Worm (Caenorhabditis elegans): ENCODE data around the gene F56F10.1.

F56F10.1 gene

ce11 chrX:871957-872715 is at the start of gene F56F10.1:
F56F10.1 (plus strand) TSS chrX:872603.
- no peak for TF ChIP-seq madf-2 (tag; optimal IDR thresholded peaks at IDR 0.05)
- TF ChIP-seq ets-4 (tag; optimal IDR thresholded peaks at IDR 0.05): no peak
- no peak for TF ChIP-seq dve-1 (tag; optimal IDR thresholded peaks at IDR 0.05)
- TF ChIP-seq unc-86 (tag; optimal IDR thresholded peaks at IDR 0.05): no peak
- TF ChIP-seq ceh-14 (tag; optimal IDR thresholded peaks at IDR 0.05): no peak
- no peak for TF ChIP-seq pqm-1 (tag; optimal IDR thresholded peaks at IDR 0.05)
- TF ChIP-seq lim-6 (tag; optimal IDR thresholded peaks at IDR 0.05): no peak
- TF ChIP-seq ceh-2 (tag; optimal IDR thresholded peaks at IDR 0.05): no peak
- TF ChIP-seq F13H6.1 (tag; optimal IDR thresholded peaks at IDR 0.05): no peak
- no peak for TF ChIP-seq ttx-3 (tag; optimal IDR thresholded peaks at IDR 0.05)
- TF ChIP-seq pag-3 (tag; optimal IDR thresholded peaks at IDR 0.05; ENCODE audit: borderline replicate concordance): no peak
- no peak for TF ChIP-seq lin-11 (tag; optimal IDR thresholded peaks at IDR 0.05)
- TF ChIP-seq fkh-10 (GFP tag; optimal IDR thresholded peaks at IDR 0.05): no peak
- no peak for TF ChIP-seq nhr-232 (tag; optimal IDR thresholded peaks at IDR 0.05)
- no peak for TF ChIP-seq ceh-30 (tag; optimal IDR thresholded peaks at IDR 0.05)
- no peak for TF ChIP-seq gmeb-2 (tag; optimal IDR thresholded peaks at IDR 0.05)
- no peak for TF ChIP-seq sdc-2 (tag; optimal IDR thresholded peaks at IDR 0.05)

ce11 chrX:823736-824135 is 48.7 kb upstream of the F56F10.1 start:
- TF ChIP-seq ahr-1 (tag; optimal IDR thresholded peaks at IDR 0.05) (no peak), nhr-232 (tag; optimal IDR thresholded peaks at IDR 0.05) (no peak), unc-55 (GFP tag; optimal IDR thresholded peaks at IDR 0.05) (no peak), fkh-6 (tag; optimal IDR thresholded peaks at IDR 0.05) (no peak)

- TF ChIP-seq ceh-18 (tag; optimal IDR thresholded peaks at IDR 0.05) (no peak), zip-5 (tag; optimal IDR thresholded peaks at IDR 0.05) (no peak), ceh-9 (tag; optimal IDR thresholded peaks at IDR 0.05) (no peak), ceh-2 (tag; optimal IDR thresholded peaks at IDR 0.05) (no peak), hlh-8 (tag; optimal IDR thresholded peaks at IDR 0.05) (no peak), ceh-6 (GFP tag; optimal IDR thresholded peaks at IDR 0.05) (no peak), hlh-13 (GFP tag; optimal IDR thresholded peaks at IDR 0.05) (no peak), hlh-30 (tag; optimal IDR thresholded peaks at IDR 0.05; ENCODE audit: insufficient read depth) (no peak), ceh-30 (tag; optimal IDR thresholded peaks at IDR 0.05) (no peak), pqm-1 (tag; optimal IDR thresholded peaks at IDR 0.05) (no peak), K09A11.1 (tag; optimal IDR thresholded peaks at IDR 0.05; ENCODE audit: insufficient read depth) (no peak), fax-1 (tag; optimal IDR thresholded peaks at IDR 0.05) (no peak), ceh-34 (tag; optimal IDR thresholded peaks at IDR 0.05) (no peak)
Measured at ce11 chrX:825375-825774, 47.0 kb upstream of the F56F10.1 start, which contains the start of gene daf-3. daf-3 (minus strand) TSS chrX:825475.

- TF ChIP-seq ceh-31 (tag; optimal IDR thresholded peaks at IDR 0.05) (peak; percentile 65), ceh-48 (tag; optimal IDR thresholded peaks at IDR 0.05) (peak; percentile 92), unc-42 (tag; optimal IDR thresholded peaks at IDR 0.05) (peak; percentile 41), elt-2 (tag; optimal IDR thresholded peaks at IDR 0.05) (peak; percentile 16), sdc-2 (tag; optimal IDR thresholded peaks at IDR 0.05) (peak; percentile 47), npax-4 (tag; optimal IDR thresholded peaks at IDR 0.05) (no peak), nfya-1 (tag; optimal IDR thresholded peaks at IDR 0.05) (peak; percentile 33), ets-4 (tag; optimal IDR thresholded peaks at IDR 0.05) (no peak), hlh-30 (tag; optimal IDR thresholded peaks at IDR 0.05; ENCODE audit: insufficient read depth) (peak; percentile 15), ceh-2 (tag; optimal IDR thresholded peaks at IDR 0.05) (no peak), tbx-2 (tag; optimal IDR thresholded peaks at IDR 0.05) (peak; percentile 41)
Measured at ce11 chrX:825924-826323, 46.5 kb upstream of the F56F10.1 start.
